Worm (Caenorhabditis elegans) whole organism, late embryonic: ENCODE measurements around the gene W09G12.6.

Experiments
- ceh-2 ChIP-seq: sonication (generic microtip); optimal IDR thresholded peaks from 2 replicates; lab custom pipeline; 2016; ENCODE audit warnings: missing genotype, missing genetic modification characterization, missing compliant biosample characterization
- odd-2 ChIP-seq: sonication (generic microtip); optimal IDR thresholded peaks from 2 replicates; lab custom pipeline; 2017; ENCODE audit warnings: antibody characterized with exemption, mild to moderate bottlenecking, missing genetic modification characterization, missing compliant biosample characterization
- sox-4 ChIP-seq: sonication (generic microtip); optimal IDR thresholded peaks from 2 replicates; lab custom pipeline; 2017; ENCODE audit warnings: mild to moderate bottlenecking, missing genetic modification characterization, inconsistent platforms, missing compliant biosample characterization

DNA sequence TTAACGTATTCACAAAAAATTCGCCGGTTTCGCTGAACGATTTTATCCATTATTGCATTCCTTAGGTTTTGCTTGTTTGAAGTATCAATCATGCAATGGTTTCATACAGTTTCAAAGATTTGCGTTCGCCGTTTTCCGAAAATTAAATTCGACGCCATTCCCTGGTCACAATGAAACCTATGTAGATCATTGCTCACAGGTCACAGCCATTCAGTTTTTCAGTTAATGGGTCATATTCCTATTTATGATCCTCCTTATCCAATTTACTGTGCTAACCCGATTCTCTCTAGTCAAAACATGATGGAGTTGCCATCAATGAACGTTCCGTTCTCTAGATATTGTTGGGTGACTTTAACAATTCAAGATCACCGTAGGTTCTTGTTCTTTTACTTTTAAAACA, 33.2 kb downstream of the W09G12.6 start, which contains the start of gene F38A1.13:
- TF ChIP-seq odd-2 (tag; lab: Kevin White, UChicago) (no peak), sox-4 (tag; lab: Kevin White, UChicago) (no peak), ceh-2 (no peak)
